Fruit fly (Drosophila melanogaster) whole organism, embryonic: ENCODE data around the gene Paris.

Source experiments
- Abd-B ChIP-seq: fragments of 200-800 bp; sonication (Bioruptor generic); optimal IDR thresholded peaks from 2 replicates; lab custom pipeline; 2018; ENCODE audit warnings: missing biosample characterization, mild to moderate bottlenecking, missing genetic modification characterization, moderate library complexity
- Atf6 ChIP-seq: fragments of 200-800 bp; sonication (Bioruptor generic); IDR thresholded peaks from 2 replicates; pipeline ENCODE4 v1.3.6; 2022; ENCODE audit warnings: missing biosample characterization, missing genetic modification characterization
- B-H2 ChIP-seq: fragments of 200-800 bp; sonication (Bioruptor generic); optimal IDR thresholded peaks from 2 replicates; lab custom pipeline; 2018; ENCODE audit warnings: missing biosample characterization, mild to moderate bottlenecking, missing genetic modification characterization
- CG10565 ChIP-seq: fragments of 200-800 bp; sonication (Bioruptor generic); optimal IDR thresholded peaks from 3 replicates; lab custom pipeline; 2016; ENCODE audit warnings: missing biosample characterization, mild to moderate bottlenecking, missing genetic modification characterization
- CG12104 ChIP-seq: fragments of 200-800 bp; sonication (Bioruptor generic); optimal IDR thresholded peaks from 3 replicates; lab custom pipeline; 2016; ENCODE audit warnings: missing biosample characterization, missing genetic modification characterization
- CG13296 ChIP-seq: fragments of 200-800 bp; sonication (Bioruptor generic); optimal IDR thresholded peaks from 3 replicates; lab custom pipeline; 2018; ENCODE audit warnings: missing biosample characterization, mild to moderate bottlenecking, missing genetic modification characterization
- CG15479 ChIP-seq: fragments of 200-800 bp; sonication (Bioruptor generic); optimal IDR thresholded peaks from 3 replicates; lab custom pipeline; 2019; ENCODE audit warnings: missing biosample characterization, mild to moderate bottlenecking, missing genetic modification characterization, moderate library complexity
- CG16813 ChIP-seq: fragments of 200-800 bp; sonication (Bioruptor generic); IDR thresholded peaks from 3 replicates; pipeline ENCODE4 v1.3.6; 2022; ENCODE audit warnings: missing biosample characterization, missing genetic modification characterization; ENCODE audit not compliant: partially characterized antibody
- CG17612 ChIP-seq: fragments of 200-800 bp; sonication (Bioruptor generic); IDR thresholded peaks from 2 replicates; pipeline ENCODE4 v1.3.6; 2022; ENCODE audit warnings: missing biosample characterization, missing genetic modification characterization
- CG2116 ChIP-seq: fragments of 200-800 bp; sonication (Bioruptor generic); optimal IDR thresholded peaks from 3 replicates; lab custom pipeline; 2018; ENCODE audit warnings: missing biosample characterization, mild to moderate bottlenecking, missing genetic modification characterization
- CG2678 ChIP-seq: fragments of 200-800 bp; sonication (Bioruptor generic); optimal IDR thresholded peaks from 3 replicates; lab custom pipeline; 2019; ENCODE audit warnings: missing biosample characterization, mild to moderate bottlenecking, missing genetic modification characterization, moderate library complexity
- CG2875 ChIP-seq: fragments of 200-800 bp; sonication (Bioruptor generic); optimal IDR thresholded peaks from 2 replicates; lab custom pipeline; 2017; ENCODE audit warnings: missing biosample characterization, mild to moderate bottlenecking, missing genetic modification characterization, missing genetic modification reagents
- CG3065 ChIP-seq: fragments of 200-800 bp; sonication (Bioruptor generic); optimal IDR thresholded peaks from 2 replicates; lab custom pipeline; 2016; ENCODE audit warnings: missing biosample characterization, missing genetic modification characterization
- CG33213 ChIP-seq: fragments of 200-800 bp; sonication (Bioruptor generic); optimal IDR thresholded peaks from 3 replicates; lab custom pipeline; 2016; ENCODE audit warnings: missing biosample characterization, missing genetic modification characterization
- CG4282 ChIP-seq: fragments of 200-800 bp; sonication (Bioruptor generic); optimal IDR thresholded peaks from 2 replicates; lab custom pipeline; 2016; ENCODE audit warnings: missing biosample characterization, missing genetic modification characterization
- CG5953 ChIP-seq: fragments of 200-800 bp; sonication (Bioruptor generic); IDR thresholded peaks from 2 replicates; pipeline ENCODE4 v1.3.6; 2022; ENCODE audit warnings: missing biosample characterization, missing genetic modification characterization
- CG8089 ChIP-seq: fragments of 200-800 bp; sonication (Bioruptor generic); optimal IDR thresholded peaks from 3 replicates; lab custom pipeline; 2016; ENCODE audit warnings: missing biosample characterization, missing genetic modification characterization
- CG8290 ChIP-seq, 3 experiments: fragments of 200-800 bp; sonication (Bioruptor generic); optimal IDR thresholded peaks; 2 replicates each; lab custom pipeline; 2016 to 2019; ENCODE audit warnings: missing biosample characterization in 3 of 3, missing genetic modification characterization in 3 of 3, mild to moderate bottlenecking in 2 of 3, moderate library complexity in 1 of 3
- CG8478 ChIP-seq: fragments of >200 bp; optimal IDR thresholded peaks from 2 replicates; lab custom pipeline; 2018
- CG9437 ChIP-seq: fragments of 200-800 bp; sonication (Bioruptor generic); optimal IDR thresholded peaks from 2 replicates; lab custom pipeline; 2018; ENCODE audit warnings: missing biosample characterization, mild to moderate bottlenecking, missing genetic modification characterization
- Doc2 ChIP-seq: fragments of 200-800 bp; sonication (Bioruptor generic); IDR thresholded peaks from 2 replicates; pipeline ENCODE4 v1.3.6; 2022; ENCODE audit warnings: missing biosample characterization, missing genetic modification characterization
- Dp ChIP-seq: fragments of 200-800 bp; sonication (Bioruptor generic); optimal IDR thresholded peaks from 2 replicates; lab custom pipeline; 2018; ENCODE audit warnings: missing biosample characterization, mild to moderate bottlenecking, missing genetic modification characterization, moderate library complexity
- Drgx ChIP-seq: fragments of 200-800 bp; sonication (Bioruptor generic); IDR thresholded peaks from 2 replicates; pipeline ENCODE4 v1.3.6; 2022; ENCODE audit warnings: missing biosample characterization, missing genetic modification characterization
- GATAe ChIP-seq: fragments of 200-800 bp; sonication (Bioruptor generic); conservative IDR thresholded peaks from 2 replicates; pipeline ENCODE4 v1.3.6; 2022; ENCODE audit warnings: missing biosample characterization, missing genetic modification characterization
- H2.0 ChIP-seq: fragments of 200-800 bp; sonication (Bioruptor generic); IDR thresholded peaks from 2 replicates; pipeline ENCODE4 v1.3.6; 2022; ENCODE audit warnings: missing biosample characterization, missing genetic modification characterization
- Kr ChIP-seq: fragments of 200-800 bp; sonication (Bioruptor generic); optimal IDR thresholded peaks from 2 replicates; lab custom pipeline; 2017; ENCODE audit warnings: missing biosample characterization, mild to moderate bottlenecking, missing genetic modification characterization
- Mrtf ChIP-seq: fragments of 200-800 bp; sonication (Bioruptor generic); IDR thresholded peaks from 3 replicates; pipeline ENCODE4 v1.3.6; 2022; ENCODE audit warnings: missing biosample characterization, missing genetic modification characterization
- Nf-YB ChIP-seq: fragments of 200-800 bp; sonication (Bioruptor generic); optimal IDR thresholded peaks from 3 replicates; lab custom pipeline; 2019; ENCODE audit warnings: missing biosample characterization, mild to moderate bottlenecking, missing genetic modification characterization, moderate library complexity
- Opbp ChIP-seq: fragments of 200-800 bp; sonication (Bioruptor generic); IDR thresholded peaks from 3 replicates; pipeline ENCODE4 v1.3.6; 2022; ENCODE audit warnings: missing biosample characterization, missing genetic modification characterization; ENCODE audit not compliant: partially characterized antibody
- Ptx1 ChIP-seq: fragments of 200-800 bp; sonication (Bioruptor generic); IDR thresholded peaks from 2 replicates; pipeline ENCODE4 v1.3.6; 2022; ENCODE audit warnings: missing biosample characterization, missing genetic modification characterization
- Scr ChIP-seq: fragments of 200-800 bp; sonication (Bioruptor generic); IDR thresholded peaks from 2 replicates; pipeline ENCODE4 v1.3.6; 2022; ENCODE audit warnings: missing biosample characterization, missing genetic modification characterization; ENCODE audit not compliant: partially characterized antibody
- Sox100B ChIP-seq: fragments of 200-800 bp; sonication (Bioruptor generic); optimal IDR thresholded peaks from 3 replicates; lab custom pipeline; 2018; ENCODE audit warnings: missing biosample characterization, mild to moderate bottlenecking, missing genetic modification characterization
- ac ChIP-seq: fragments of 200-800 bp; sonication (Bioruptor generic); optimal IDR thresholded peaks from 3 replicates; lab custom pipeline; 2017; ENCODE audit warnings: missing biosample characterization, mild to moderate bottlenecking, missing genetic modification characterization
- al ChIP-seq: fragments of 200-800 bp; sonication (Bioruptor generic); IDR thresholded peaks from 2 replicates; pipeline ENCODE4 v1.3.6; 2022; ENCODE audit warnings: missing biosample characterization, missing genetic modification characterization
- aop ChIP-seq: fragments of 200-800 bp; sonication (Bioruptor generic); IDR thresholded peaks from 2 replicates; pipeline ENCODE4 v1.3.6; 2022; ENCODE audit warnings: missing biosample characterization, missing genetic modification characterization
- az2 ChIP-seq: fragments of 200-800 bp; sonication (Bioruptor generic); optimal IDR thresholded peaks from 3 replicates; lab custom pipeline; 2016; ENCODE audit warnings: missing biosample characterization, missing genetic modification characterization
- bcd ChIP-seq: fragments of 200-800 bp; sonication (Bioruptor generic); optimal IDR thresholded peaks from 2 replicates; lab custom pipeline; 2017; ENCODE audit warnings: missing biosample characterization, mild to moderate bottlenecking, missing genetic modification characterization
- bsh ChIP-seq, 2 experiments: fragments of 200-800 bp; sonication (Bioruptor generic); optimal IDR thresholded peaks; 2 replicates each; lab custom pipeline; 2017 to 2018; ENCODE audit warnings: mild to moderate bottlenecking in 2 of 2, missing biosample characterization in 2 of 2, missing genetic modification characterization in 2 of 2, moderate library complexity in 1 of 2
- btn ChIP-seq: fragments of 200-800 bp; sonication (Bioruptor generic); optimal IDR thresholded peaks from 2 replicates; lab custom pipeline; 2016; ENCODE audit warnings: missing biosample characterization, missing genetic modification characterization
- chinmo ChIP-seq: fragments of 200-800 bp; sonication (Bioruptor generic); IDR thresholded peaks from 4 replicates; pipeline ENCODE4 v1.3.6; 2022; ENCODE audit warnings: missing biosample characterization, missing genetic modification characterization; ENCODE audit not compliant: partially characterized antibody
- kni ChIP-seq: fragments of 200-800 bp; sonication (Bioruptor generic); optimal IDR thresholded peaks from 3 replicates; lab custom pipeline; 2017; ENCODE audit warnings: mild to moderate bottlenecking, missing biosample characterization, missing genetic modification reagents, missing genetic modification characterization
- mam ChIP-seq: fragments of 200-800 bp; sonication (Bioruptor generic); optimal IDR thresholded peaks from 3 replicates; lab custom pipeline; 2016; ENCODE audit warnings: missing biosample characterization, missing genetic modification characterization
- nerfin-1 ChIP-seq: fragments of 200-800 bp; sonication (Bioruptor generic); optimal IDR thresholded peaks from 3 replicates; lab custom pipeline; 2019; ENCODE audit warnings: missing biosample characterization, mild to moderate bottlenecking, missing genetic modification characterization, moderate library complexity
- nmo ChIP-seq: fragments of 200-800 bp; sonication (Bioruptor generic); optimal IDR thresholded peaks from 2 replicates; lab custom pipeline; 2018; ENCODE audit warnings: missing biosample characterization, mild to moderate bottlenecking, missing genetic modification characterization, moderate library complexity
- pnt ChIP-seq: fragments of 200-800 bp; sonication (Bioruptor generic); optimal IDR thresholded peaks from 3 replicates; lab custom pipeline; 2016; ENCODE audit warnings: missing biosample characterization, missing genetic modification characterization
- pros ChIP-seq: fragments of 200-800 bp; sonication (Bioruptor generic); optimal IDR thresholded peaks from 3 replicates; lab custom pipeline; 2019; ENCODE audit warnings: missing biosample characterization, mild to moderate bottlenecking, missing genetic modification characterization, moderate library complexity
- sd ChIP-seq: fragments of 200-800 bp; sonication (Bioruptor generic); optimal IDR thresholded peaks from 3 replicates; lab custom pipeline; 2018; ENCODE audit warnings: missing biosample characterization, mild to moderate bottlenecking, missing genetic modification characterization, moderate library complexity
- sisA ChIP-seq: fragments of 200-800 bp; sonication (Bioruptor generic); IDR thresholded peaks from 2 replicates; pipeline ENCODE4 v1.3.6; 2022; ENCODE audit warnings: missing biosample characterization, missing genetic modification characterization
- slbo ChIP-seq: fragments of 200-800 bp; sonication (Bioruptor generic); IDR thresholded peaks from 2 replicates; pipeline ENCODE4 v1.3.6; 2022; ENCODE audit warnings: missing biosample characterization, missing genetic modification characterization
- stc ChIP-seq: fragments of 200-800 bp; sonication (Bioruptor generic); IDR thresholded peaks from 2 replicates; pipeline ENCODE4 v1.3.6; 2022; ENCODE audit warnings: missing biosample characterization, missing genetic modification characterization
- wdn ChIP-seq: fragments of 200-800 bp; sonication (Bioruptor generic); IDR thresholded peaks from 2 replicates; pipeline ENCODE4 v1.3.6; 2022; ENCODE audit warnings: missing biosample characterization, missing genetic modification characterization

Paris gene

DNA sequence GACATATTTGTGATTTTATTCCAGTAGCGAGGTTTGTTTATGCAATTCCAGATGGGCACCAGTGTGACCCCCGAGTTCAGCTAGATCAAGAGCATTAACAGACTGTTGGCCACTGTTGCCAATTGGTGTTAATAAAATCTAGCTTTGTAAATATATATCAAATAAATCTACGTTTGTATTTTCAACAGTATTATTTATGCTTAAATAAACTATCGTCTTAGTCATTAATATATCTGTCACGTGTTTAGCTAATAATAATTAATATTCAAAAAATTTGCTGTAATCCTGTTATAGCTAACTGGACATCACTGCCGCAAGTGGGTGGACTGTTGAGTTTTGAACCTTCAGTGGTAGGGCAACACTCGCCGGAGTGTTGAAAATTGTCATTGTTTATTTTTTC, 3.9 kb upstream of the Paris start, which contains the start of the genes mRpL27 and CG15435 (continued):
- no peak for TF ChIP-seq al (GFP tag; lab: Robert Waterston, UW)
- TF ChIP-seq CG10565 (GFP tag; lab: Kevin White, UChicago) = no peak
- no peak for TF ChIP-seq ac (GFP tag; lab: Kevin White, UChicago)
- no peak for TF ChIP-seq CG8089
- TF ChIP-seq Dp (GFP tag; lab: Kevin White, UChicago) = peak; percentile 13
- no peak for TF ChIP-seq stc (GFP tag; lab: Robert Waterston, UW)
- TF ChIP-seq bcd = peak; percentile 58
- TF ChIP-seq Ptx1 (GFP tag; lab: Robert Waterston, UW) = peak; percentile 44
- TF ChIP-seq CG5953 (GFP tag; lab: Robert Waterston, UW) = no peak
- TF ChIP-seq Sox100B (GFP tag; lab: Kevin White, UChicago) = no peak
- no peak for TF ChIP-seq Doc2 (GFP tag; lab: Robert Waterston, UW)
- no peak for TF ChIP-seq H2.0 (GFP tag; lab: Robert Waterston, UW)
- no peak for TF ChIP-seq wdn (GFP tag; lab: Robert Waterston, UW)
- TF ChIP-seq Abd-B (GFP tag; lab: Kevin White, UChicago) = peak; percentile 10
- no peak for TF ChIP-seq chinmo (GFP tag; lab: Robert Waterston, UW)
- peak; percentile 18 for TF ChIP-seq mam
- no peak for TF ChIP-seq CG33213 (GFP tag; lab: Kevin White, UChicago)
- TF ChIP-seq slbo = peak; percentile 55; the same call in 1 of the 2 replicates
- TF ChIP-seq az2 (GFP tag; lab: Kevin White, UChicago) = peak; percentile 25
- peak; percentile 28 for TF ChIP-seq kni
- no peak for TF ChIP-seq CG4282 (GFP tag; lab: Kevin White, UChicago)
- peak; percentile 16 for TF ChIP-seq CG8290 (GFP tag; optimal IDR thresholded peaks at IDR 0.05; lab: Kevin White, UChicago)
- TF ChIP-seq CG8290 (tag; optimal IDR thresholded peaks at IDR 0.05; lab: Kevin White, UChicago) = peak in 1 of 2 experiments; percentile 36
- TF ChIP-seq aop = no peak
- TF ChIP-seq Mrtf = no peak
- TF ChIP-seq CG3065 (GFP tag; lab: Kevin White, UChicago) = no peak
- peak; percentile 78 for TF ChIP-seq nmo
- 0 out of 3 replicates have a peak, but pooled peaks have one; percentile 15 for TF ChIP-seq Opbp (GFP tag; lab: Robert Waterston, UW)
- TF ChIP-seq Nf-YB (GFP tag; lab: Kevin White, UChicago) = no peak
- no peak for TF ChIP-seq CG8478 (lab: Kevin White, UChicago)
- no peak for TF ChIP-seq sisA (GFP tag; lab: Robert Waterston, UW)
- no peak for TF ChIP-seq CG16813 (GFP tag; lab: Robert Waterston, UW)
- TF ChIP-seq Drgx (GFP tag; lab: Robert Waterston, UW) = no peak
- peak; percentile 0 for TF ChIP-seq sd (tag; lab: Kevin White, UChicago)
- TF ChIP-seq nerfin-1 (tag; lab: Kevin White, UChicago) = peak; percentile 39
- TF ChIP-seq bsh (GFP tag; optimal IDR thresholded peaks at IDR 0.05; lab: Kevin White, UChicago) = peak in 1 of 2 experiments; percentile 21
- TF ChIP-seq CG2875 (GFP tag; lab: Kevin White, UChicago) = no peak
- TF ChIP-seq CG12104 (GFP tag; lab: Kevin White, UChicago) = peak; percentile 12
- TF ChIP-seq B-H2 (GFP tag; lab: Kevin White, UChicago) = no peak
- TF ChIP-seq CG9437 = no peak
- TF ChIP-seq CG2678 = peak; percentile 53
- no peak for TF ChIP-seq Atf6 (GFP tag; lab: Robert Waterston, UW)
- TF ChIP-seq GATAe (GFP tag; lab: Robert Waterston, UW) = no peak
- TF ChIP-seq pnt (GFP tag; lab: Kevin White, UChicago) = no peak
- peak; percentile 38 for TF ChIP-seq CG13296
- TF ChIP-seq Scr (GFP tag; lab: Robert Waterston, UW) = peak; percentile 41; the same call in 1 of the 2 replicates
- no peak for TF ChIP-seq btn (GFP tag; lab: Kevin White, UChicago)
- no peak for TF ChIP-seq CG17612 (GFP tag; lab: Robert Waterston, UW)
- TF ChIP-seq Kr (GFP tag; lab: Kevin White, UChicago) = no peak
- peak; percentile 70 for TF ChIP-seq CG15479 (GFP tag; lab: Kevin White, UChicago)
- no peak for TF ChIP-seq pros (GFP tag; lab: Kevin White, UChicago)
- peak; percentile 41 for TF ChIP-seq CG2116 (GFP tag; lab: Kevin White, UChicago)
